Worm (Caenorhabditis elegans): ENCODE results near the gene F38B6.8.
A peak's percentile ranks its signal among the peaks of the same experiment; 100 is the strongest.

- no peak for TF ChIP-seq nhr-76 (tag; optimal IDR thresholded peaks at IDR 0.05)
- TF ChIP-seq pha-4 (tag; optimal IDR thresholded peaks at IDR 0.05) = peak; percentile 35
- no peak for TF ChIP-seq fkh-10 (GFP tag; optimal IDR thresholded peaks at IDR 0.05)
- no peak for TF ChIP-seq ama-1 (optimal IDR thresholded peaks at IDR 0.05)
- TF ChIP-seq jun-1 (tag; optimal IDR thresholded peaks at IDR 0.05) = no peak
- no peak for TF ChIP-seq skn-1 (tag; optimal IDR thresholded peaks at IDR 0.05)
- TF ChIP-seq unc-62 (GFP tag; optimal IDR thresholded peaks at IDR 0.05) = no peak
- no peak for TF ChIP-seq unc-39 (tag; optimal IDR thresholded peaks at IDR 0.05)
- no peak for TF ChIP-seq nhr-43 (tag; optimal IDR thresholded peaks at IDR 0.05; ENCODE audit: poor library complexity, severe bottlenecking)
These were observed 46.3 kb upstream of the F38B6.8 start for ce11 chrX:6728820-6729396.

Measured in whole organism, L3 larva.